Fruit fly (Drosophila melanogaster) whole organism, embryonic: Measurements from ENCODE around the gene mRpL46.

Source experiments
- Antp ChIP-seq: fragments of 200-800 bp; sonication (Bioruptor generic); optimal IDR thresholded peaks from 3 replicates; lab custom pipeline; 2016; ENCODE audit warnings: missing biosample characterization, missing genetic modification characterization
- B-H1 ChIP-seq: fragments of 200-800 bp; sonication (Bioruptor generic); IDR thresholded peaks from 3 replicates; pipeline ENCODE4 v1.3.6; 2022; ENCODE audit warnings: missing biosample characterization, missing genetic modification characterization
- Bgb ChIP-seq: fragments of 200-800 bp; sonication (Bioruptor generic); IDR thresholded peaks from 2 replicates; pipeline ENCODE4 v1.3.6; 2022; ENCODE audit warnings: missing biosample characterization, missing genetic modification characterization; ENCODE audit not compliant: partially characterized antibody
- C15 ChIP-seq: fragments of 200-800 bp; sonication (Bioruptor generic); IDR thresholded peaks from 3 replicates; pipeline ENCODE4 v1.3.6; 2022; ENCODE audit warnings: missing biosample characterization, missing genetic modification characterization
- CG1024 ChIP-seq: fragments of 200-800 bp; sonication (Bioruptor generic); IDR thresholded peaks from 2 replicates; pipeline ENCODE4 v1.3.6; 2022; ENCODE audit warnings: missing biosample characterization, missing genetic modification characterization
- CG1233 ChIP-seq: fragments of 200-800 bp; sonication (Bioruptor generic); optimal IDR thresholded peaks from 4 replicates; lab custom pipeline; 2018; ENCODE audit warnings: missing biosample characterization, mild to moderate bottlenecking, missing genetic modification characterization
- CG1792 ChIP-seq: fragments of 200-800 bp; sonication (Bioruptor generic); optimal IDR thresholded peaks from 2 replicates; lab custom pipeline; 2016; ENCODE audit warnings: missing biosample characterization, missing genetic modification characterization
- CG2199 ChIP-seq: fragments of 200-800 bp; sonication (Bioruptor generic); IDR thresholded peaks from 3 replicates; pipeline ENCODE4 v1.3.6; 2022; ENCODE audit warnings: missing biosample characterization, missing genetic modification characterization
- CG2875 ChIP-seq: fragments of 200-800 bp; sonication (Bioruptor generic); optimal IDR thresholded peaks from 2 replicates; lab custom pipeline; 2017; ENCODE audit warnings: missing biosample characterization, mild to moderate bottlenecking, missing genetic modification characterization, missing genetic modification reagents
- CG30403 ChIP-seq: fragments of 200-800 bp; sonication (Bioruptor generic); optimal IDR thresholded peaks from 3 replicates; lab custom pipeline; 2016; ENCODE audit warnings: missing biosample characterization, missing genetic modification characterization
- CG31224 ChIP-seq: fragments of 200-800 bp; sonication (Bioruptor generic); IDR thresholded peaks from 2 replicates; pipeline ENCODE4 v1.3.6; 2022; ENCODE audit warnings: missing biosample characterization, missing genetic modification characterization
- CG4282 ChIP-seq: fragments of 200-800 bp; sonication (Bioruptor generic); optimal IDR thresholded peaks from 2 replicates; lab custom pipeline; 2016; ENCODE audit warnings: missing biosample characterization, missing genetic modification characterization
- CG6765 ChIP-seq: fragments of 200-800 bp; sonication (Bioruptor generic); optimal IDR thresholded peaks from 3 replicates; lab custom pipeline; 2017; ENCODE audit warnings: missing biosample characterization, mild to moderate bottlenecking, missing genetic modification characterization
- CG7928 ChIP-seq: fragments of 200-800 bp; sonication (Bioruptor generic); optimal IDR thresholded peaks from 2 replicates; lab custom pipeline; 2017; ENCODE audit warnings: missing biosample characterization, mild to moderate bottlenecking, missing genetic modification characterization
- CG8944 ChIP-seq: fragments of 200-800 bp; sonication (Bioruptor generic); optimal IDR thresholded peaks from 3 replicates; lab custom pipeline; 2016; ENCODE audit warnings: missing biosample characterization, missing genetic modification characterization
- CG9932 ChIP-seq: fragments of 200-800 bp; sonication (Bioruptor generic); IDR thresholded peaks from 2 replicates; pipeline ENCODE4 v1.3.6; 2022; ENCODE audit warnings: missing biosample characterization, missing genetic modification characterization
- CkIIα-i1 ChIP-seq: fragments of 200-800 bp; sonication (Bioruptor generic); IDR thresholded peaks from 2 replicates; pipeline ENCODE4 v1.3.6; 2022; ENCODE audit warnings: missing biosample characterization, missing genetic modification characterization
- CrebB ChIP-seq: fragments of 200-800 bp; sonication (Bioruptor generic); optimal IDR thresholded peaks from 3 replicates; lab custom pipeline; 2018; ENCODE audit warnings: missing biosample characterization, mild to moderate bottlenecking, missing genetic modification characterization
- E2f2 ChIP-seq: fragments of 200-800 bp; sonication (Bioruptor generic); IDR thresholded peaks from 2 replicates; pipeline ENCODE4 v1.3.6; 2022; ENCODE audit warnings: missing biosample characterization, missing genetic modification characterization
- Elba2 ChIP-seq: fragments of 200-800 bp; sonication (Bioruptor generic); optimal IDR thresholded peaks from 3 replicates; lab custom pipeline; 2016; ENCODE audit warnings: missing biosample characterization, missing genetic modification characterization
- HmgD ChIP-seq: fragments of 200-800 bp; sonication (Bioruptor generic); optimal IDR thresholded peaks from 3 replicates; lab custom pipeline; 2016; ENCODE audit warnings: missing biosample characterization, missing genetic modification characterization
- Hmr ChIP-seq: fragments of 200-800 bp; sonication (Bioruptor generic); optimal IDR thresholded peaks from 3 replicates; lab custom pipeline; 2017; ENCODE audit warnings: mild to moderate bottlenecking, missing biosample characterization, missing genetic modification reagents, missing genetic modification characterization
- Neu2 ChIP-seq: fragments of 200-800 bp; sonication (Bioruptor generic); optimal IDR thresholded peaks from 3 replicates; lab custom pipeline; 2016; ENCODE audit warnings: missing biosample characterization, missing genetic modification characterization, borderline replicate concordance
- Nf-YA ChIP-seq: fragments of 200-800 bp; sonication (Bioruptor generic); IDR thresholded peaks from 2 replicates; pipeline ENCODE4 v1.3.6; 2022; ENCODE audit warnings: missing biosample characterization, missing genetic modification characterization
- Nf-YB ChIP-seq: fragments of 200-800 bp; sonication (Bioruptor generic); optimal IDR thresholded peaks from 3 replicates; lab custom pipeline; 2019; ENCODE audit warnings: missing biosample characterization, mild to moderate bottlenecking, missing genetic modification characterization, moderate library complexity
- Ptx1 ChIP-seq: fragments of 200-800 bp; sonication (Bioruptor generic); IDR thresholded peaks from 2 replicates; pipeline ENCODE4 v1.3.6; 2022; ENCODE audit warnings: missing biosample characterization, missing genetic modification characterization
- Scr ChIP-seq: fragments of 200-800 bp; sonication (Bioruptor generic); IDR thresholded peaks from 2 replicates; pipeline ENCODE4 v1.3.6; 2022; ENCODE audit warnings: missing biosample characterization, missing genetic modification characterization; ENCODE audit not compliant: partially characterized antibody
- Taf1 ChIP-seq: fragments of 200-800 bp; sonication (Bioruptor generic); IDR thresholded peaks from 2 replicates; pipeline ENCODE4 v1.3.6; 2022; ENCODE audit warnings: missing biosample characterization, missing genetic modification characterization
- aop ChIP-seq: fragments of 200-800 bp; sonication (Bioruptor generic); IDR thresholded peaks from 2 replicates; pipeline ENCODE4 v1.3.6; 2022; ENCODE audit warnings: missing biosample characterization, missing genetic modification characterization
- bab2 ChIP-seq: fragments of 200-800 bp; sonication (Bioruptor generic); optimal IDR thresholded peaks from 2 replicates; lab custom pipeline; 2016; ENCODE audit warnings: missing biosample characterization, missing genetic modification characterization
- bbx ChIP-seq: fragments of 200-800 bp; sonication (Bioruptor generic); IDR thresholded peaks from 2 replicates; pipeline ENCODE4 v1.3.6; 2022; ENCODE audit warnings: missing biosample characterization, missing genetic modification characterization; ENCODE audit not compliant: partially characterized antibody
- caup ChIP-seq: fragments of 200-800 bp; sonication (Bioruptor generic); optimal IDR thresholded peaks from 3 replicates; lab custom pipeline; 2017; ENCODE audit warnings: missing biosample characterization, mild to moderate bottlenecking, missing genetic modification characterization, moderate library complexity; ENCODE audit not compliant: severe bottlenecking
- dysf ChIP-seq: fragments of 200-800 bp; sonication (Bioruptor generic); IDR thresholded peaks from 3 replicates; pipeline ENCODE4 v1.3.6; 2022; ENCODE audit warnings: missing biosample characterization, missing genetic modification characterization
- emc ChIP-seq: fragments of 200-800 bp; sonication (Bioruptor generic); optimal IDR thresholded peaks from 2 replicates; lab custom pipeline; 2016; ENCODE audit warnings: missing biosample characterization, missing genetic modification characterization
- fru ChIP-seq: fragments of >200 bp; optimal IDR thresholded peaks from 2 replicates; lab custom pipeline; 2017
- gce ChIP-seq: fragments of 200-800 bp; sonication (Bioruptor generic); IDR thresholded peaks from 3 replicates; pipeline ENCODE4 v1.3.6; 2022; ENCODE audit warnings: missing biosample characterization, missing genetic modification characterization
- gcm ChIP-seq: fragments of 200-800 bp; sonication (Bioruptor generic); optimal IDR thresholded peaks from 2 replicates; lab custom pipeline; 2019; ENCODE audit warnings: missing biosample characterization, mild to moderate bottlenecking, missing genetic modification characterization, moderate library complexity
- her ChIP-seq: fragments of 200-800 bp; sonication (Bioruptor generic); optimal IDR thresholded peaks from 2 replicates; lab custom pipeline; 2016; ENCODE audit warnings: missing biosample characterization, missing genetic modification characterization
- jigr1 ChIP-seq: fragments of 200-800 bp; sonication (Bioruptor generic); IDR thresholded peaks from 3 replicates; pipeline ENCODE4 v1.3.6; 2022; ENCODE audit warnings: missing biosample characterization, missing genetic modification characterization
- ken ChIP-seq: fragments of 200-800 bp; sonication (Bioruptor generic); IDR thresholded peaks from 3 replicates; pipeline ENCODE4 v1.3.6; 2022; ENCODE audit warnings: missing biosample characterization, missing genetic modification characterization
- klu ChIP-seq: fragments of 200-800 bp; sonication (Bioruptor generic); IDR thresholded peaks from 2 replicates; pipeline ENCODE4 v1.3.6; 2022; ENCODE audit warnings: missing biosample characterization, missing genetic modification characterization
- lilli ChIP-seq: fragments of 200-800 bp; sonication (Bioruptor generic); optimal IDR thresholded peaks from 3 replicates; lab custom pipeline; 2016; ENCODE audit warnings: missing biosample characterization, missing genetic modification characterization
- lov ChIP-seq, 2 experiments: fragments of 200-800 bp in 1 of 2; fragments of >200 bp in 1 of 2; sonication (Bioruptor generic) in 1 of 2; IDR thresholded peaks in 1 of 2; optimal IDR thresholded peaks in 1 of 2; 2 replicates in 1 of 2; 3 replicates in 1 of 2; pipeline versions ENCODE4 v1.3.6 to Lab custom; 2017 to 2022; ENCODE audit warnings: missing biosample characterization in 1 of 2, missing genetic modification characterization in 1 of 2
- org-1 ChIP-seq: fragments of 200-800 bp; sonication (Bioruptor generic); optimal IDR thresholded peaks from 2 replicates; lab custom pipeline; 2017; ENCODE audit warnings: missing biosample characterization, missing genetic modification characterization
- otp ChIP-seq: fragments of 200-800 bp; sonication (Bioruptor generic); IDR thresholded peaks from 3 replicates; pipeline ENCODE4, ENCODE4 v1.3.6; 2022; ENCODE audit warnings: missing biosample characterization, missing genetic modification characterization
- pfk ChIP-seq: fragments of 200-800 bp; sonication (Bioruptor generic); optimal IDR thresholded peaks from 2 replicates; lab custom pipeline; 2018; ENCODE audit warnings: missing biosample characterization, mild to moderate bottlenecking, missing genetic modification characterization, moderate library complexity
- psq ChIP-seq: fragments of 200-800 bp; sonication (Bioruptor generic); optimal IDR thresholded peaks from 2 replicates; lab custom pipeline; 2017; ENCODE audit warnings: missing biosample characterization, missing genetic modification characterization
- pum ChIP-seq: fragments of 200-800 bp; sonication (Bioruptor generic); optimal IDR thresholded peaks from 2 replicates; lab custom pipeline; 2016; ENCODE audit warnings: missing biosample characterization, missing genetic modification characterization
- tap ChIP-seq: fragments of 200-800 bp; optimal IDR thresholded peaks from 3 replicates; lab custom pipeline; 2019; ENCODE audit warnings: missing biosample characterization, mild to moderate bottlenecking, missing genetic modification characterization, moderate library complexity
- ttk ChIP-seq: fragments of 200-800 bp; sonication (Bioruptor generic); IDR thresholded peaks from 2 replicates; pipeline ENCODE4 v2.1.2; 2022; ENCODE audit warnings: missing biosample characterization, missing genetic modification characterization
- zf30C ChIP-seq: fragments of 200-800 bp; sonication (Bioruptor generic); optimal IDR thresholded peaks from 3 replicates; lab custom pipeline; 2018; ENCODE audit warnings: missing biosample characterization, mild to moderate bottlenecking, missing genetic modification characterization

The mRpL46 gene

DNA sequence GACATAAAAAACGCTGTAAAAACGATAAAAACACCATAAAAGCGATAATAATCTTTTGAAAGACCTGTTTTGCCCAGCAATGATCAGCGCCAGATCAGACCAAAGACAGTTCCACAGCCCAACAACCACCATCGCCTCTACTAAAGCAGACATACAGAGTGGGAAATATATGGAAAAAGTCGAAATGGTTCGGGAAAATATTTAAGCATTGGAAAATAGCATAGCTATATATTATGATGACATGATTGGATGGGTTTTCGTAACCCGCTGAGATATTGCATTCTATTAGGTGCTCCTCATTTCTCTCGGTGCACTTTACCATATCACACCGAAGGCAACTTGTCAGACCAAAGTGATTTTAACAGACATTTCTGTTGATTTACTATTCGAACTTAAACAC, 31.4 kb downstream of the mRpL46 start (continued):
- TF ChIP-seq jigr1 (GFP tag; lab: Robert Waterston, UW): peak; percentile 68; the same call in 2 of the 3 replicates
- peak; percentile 84 for TF ChIP-seq ken (GFP tag; lab: Robert Waterston, UW)
- peak; percentile 49 for TF ChIP-seq CG7928 (GFP tag; lab: Kevin White, UChicago)
- peak; percentile 91 for TF ChIP-seq CG9932 (GFP tag; lab: Robert Waterston, UW)
- TF ChIP-seq emc (GFP tag; lab: Kevin White, UChicago): peak; percentile 52
- peak; percentile 89 for TF ChIP-seq B-H1 (GFP tag; lab: Robert Waterston, UW)
- TF ChIP-seq HmgD (GFP tag; lab: Kevin White, UChicago): peak; percentile 71
- peak; percentile 88 for TF ChIP-seq CG30403
- TF ChIP-seq lilli: peak; percentile 92
- TF ChIP-seq org-1 (GFP tag; lab: Kevin White, UChicago): peak; percentile 84
- TF ChIP-seq Scr (GFP tag; lab: Robert Waterston, UW): no peak
- TF ChIP-seq Bgb (GFP tag; lab: Robert Waterston, UW): no peak
- TF ChIP-seq dysf (GFP tag; lab: Robert Waterston, UW): peak; percentile 97
- peak; percentile 62 for TF ChIP-seq Nf-YB
- TF ChIP-seq ttk (GFP tag; lab: Robert Waterston, UW): peak; percentile 89
- TF ChIP-seq CG31224: peak; percentile 87
- TF ChIP-seq aop: 0 out of 2 replicates have a peak, but pooled peaks have one; percentile 61
- TF ChIP-seq CG2875 (GFP tag; lab: Kevin White, UChicago): peak; percentile 79
- peak; percentile 12 for TF ChIP-seq psq (GFP tag; lab: Kevin White, UChicago)
- TF ChIP-seq Nf-YA: peak; percentile 83
- peak; percentile 84; the same call in 1 of the 3 replicates for TF ChIP-seq gce (GFP tag; lab: Robert Waterston, UW)
- TF ChIP-seq E2f2: peak; percentile 66
- TF ChIP-seq otp: peak; percentile 92
- peak; percentile 79 for TF ChIP-seq Taf1 (GFP tag; lab: Robert Waterston, UW)
- TF ChIP-seq CkIIα-i1 (GFP tag; lab: Robert Waterston, UW): peak; percentile 75
- peak; percentile 84 for TF ChIP-seq CG1233 (GFP tag; lab: Kevin White, UChicago)
- no peak for TF ChIP-seq bbx (GFP tag; lab: Robert Waterston, UW)
- no peak for TF ChIP-seq pfk (GFP tag; lab: Kevin White, UChicago)
- TF ChIP-seq CG2199 (GFP tag; lab: Robert Waterston, UW): peak; percentile 95; the same call in 2 of the 3 replicates
- TF ChIP-seq gcm (GFP tag; lab: Kevin White, UChicago): peak; percentile 78
- TF ChIP-seq CG8944 (GFP tag; lab: Kevin White, UChicago): peak; percentile 83
- TF ChIP-seq Antp (GFP tag; lab: Kevin White, UChicago): peak; percentile 93
- TF ChIP-seq bab2 (GFP tag; lab: Kevin White, UChicago): peak; percentile 90
- peak; percentile 94 for TF ChIP-seq Ptx1 (GFP tag; lab: Robert Waterston, UW)
- peak; percentile 86 for TF ChIP-seq klu (GFP tag; lab: Robert Waterston, UW)
- TF ChIP-seq CG4282 (GFP tag; lab: Kevin White, UChicago): peak; percentile 81
- no peak for TF ChIP-seq fru
- TF ChIP-seq CG6765 (GFP tag; lab: Kevin White, UChicago): peak; percentile 72
- TF ChIP-seq Elba2 (GFP tag; lab: Kevin White, UChicago): no peak
- peak; percentile 90 for TF ChIP-seq tap
- peak; percentile 80; the same call in 2 of the 3 replicates for TF ChIP-seq C15 (GFP tag; lab: Robert Waterston, UW)
- peak; percentile 79 for TF ChIP-seq CG1792 (GFP tag; lab: Kevin White, UChicago)
- TF ChIP-seq Hmr: peak; percentile 87
- TF ChIP-seq Neu2 (GFP tag; lab: Kevin White, UChicago): no peak
- peak; percentile 88 for TF ChIP-seq CrebB (tag; lab: Kevin White, UChicago)
- peak; percentile 93 for TF ChIP-seq her
- peak; percentile 86 for TF ChIP-seq CG1024 (GFP tag; lab: Robert Waterston, UW)
- TF ChIP-seq pum (GFP tag; lab: Kevin White, UChicago): peak; percentile 86
- TF ChIP-seq zf30C (GFP tag; lab: Kevin White, UChicago): peak; percentile 19
- no peak for TF ChIP-seq lov (optimal IDR thresholded peaks at IDR 0.05; lab: Kevin White, UChicago)
- TF ChIP-seq lov (GFP tag; IDR thresholded peaks at IDR 0.05; lab: Robert Waterston, UW): peak; percentile 91
- peak; percentile 92 for TF ChIP-seq caup (GFP tag; lab: Kevin White, UChicago)
